Worm (Caenorhabditis elegans) whole organism, early embryonic: ENCODE results near the gene msp-19.
"Not testable (repeated sequence)": the region's sequence is repeated elsewhere in the genome, so short reads cannot be mapped to it uniquely, and the experiment has no call there.

Experiments
- B0310.2 ChIP-seq: sonication (generic microtip); optimal IDR thresholded peaks from 2 replicates; lab custom pipeline; 2016; ENCODE audit warnings: mild to moderate bottlenecking, missing genetic modification characterization, missing compliant biosample characterization
- ama-1 ChIP-seq: fragments of 150-350 bp; optimal IDR thresholded peaks from 2 replicates; lab custom pipeline; 2014
- ceh-36 ChIP-seq: sonication (generic microtip); optimal IDR thresholded peaks from 2 replicates; lab custom pipeline; 2016; ENCODE audit warnings: missing genetic modification characterization, inconsistent platforms, missing compliant biosample characterization
- ets-7 ChIP-seq: sonication (generic microtip); optimal IDR thresholded peaks from 2 replicates; lab custom pipeline; 2016; ENCODE audit warnings: missing genotype, missing genetic modification characterization, missing compliant biosample characterization
- flt-1 ChIP-seq: fragments of 200-800 bp; sonication (Bioruptor generic); IDR thresholded peaks from 2 replicates; pipeline ENCODE4 v1.3.6; 2022; ENCODE audit warnings: missing genetic modification characterization, missing compliant biosample characterization
- hmbx-1 ChIP-seq: sonication (generic microtip); optimal IDR thresholded peaks from 2 replicates; lab custom pipeline; 2016; ENCODE audit warnings: mild to moderate bottlenecking, missing genetic modification characterization, missing compliant biosample characterization
- hmg-4 ChIP-seq: fragments of 200-800 bp; sonication (Bioruptor generic); optimal IDR thresholded peaks from 2 replicates; lab custom pipeline; 2018; ENCODE audit warnings: mild to moderate bottlenecking, missing genetic modification characterization, missing compliant biosample characterization
- hnd-1 ChIP-seq: sonication (generic microtip); optimal IDR thresholded peaks from 2 replicates; lab custom pipeline; 2016; ENCODE audit warnings: missing genetic modification characterization, missing compliant biosample characterization
- sea-1 ChIP-seq: fragments of 200-800 bp; sonication (Bioruptor generic); conservative IDR thresholded peaks from 2 replicates; pipeline ENCODE4 v1.3.6; 2022; ENCODE audit warnings: missing genetic modification characterization, missing compliant biosample characterization

- not testable (repeated sequence) for TF ChIP-seq flt-1 (GFP tag; lab: Robert Waterston, UW); ama-1 (lab: Kevin White, UChicago); hnd-1; ets-7; hmg-4; sea-1 (GFP tag; lab: Robert Waterston, UW); ceh-36 (tag; lab: Kevin White, UChicago); hmbx-1; B0310.2 (tag; lab: Kevin White, UChicago)
These were observed 5.7 kb upstream of the msp-19 start, which contains the start of gene F36H12.10 for ce11 chrIV:5254678-5255077.
